Worm (Caenorhabditis elegans): ENCODE data around the gene ZK6.8.

ce11 chrV:343546-343945 is 38.2 kb upstream of the ZK6.8 start:
- no peak for TF ChIP-seq him-1 (tag; optimal IDR thresholded peaks at IDR 0.05)
- no peak for TF ChIP-seq W03F9.2 (tag; optimal IDR thresholded peaks at IDR 0.05)
- TF ChIP-seq dao-5 (tag; optimal IDR thresholded peaks at IDR 0.05) = no peak

Measured in whole organism, L4/young adult.